Worm (Caenorhabditis elegans): ENCODE results near the gene C10C6.3.

- TF ChIP-seq nhr-25 (tag; optimal IDR thresholded peaks at IDR 0.05) (peak; percentile 57), ZK546.5 (tag; optimal IDR thresholded peaks at IDR 0.05) (no peak), ceh-28 (tag; optimal IDR thresholded peaks at IDR 0.05) (no peak), ztf-11 (tag; optimal IDR thresholded peaks at IDR 0.05) (no peak), ztf-4 (tag; optimal IDR thresholded peaks at IDR 0.05) (no peak), nhr-28 (tag; optimal IDR thresholded peaks at IDR 0.05) (no peak), egl-27 (tag; optimal IDR thresholded peaks at IDR 0.05) (no peak), mdl-1 (tag; optimal IDR thresholded peaks at IDR 0.05) (no peak), snpc-4 (tag; optimal IDR thresholded peaks at IDR 0.05) (no peak), nhr-11 (tag; optimal IDR thresholded peaks at IDR 0.05) (no peak), nfya-1 (tag; optimal IDR thresholded peaks at IDR 0.05; ENCODE audit: insufficient read depth) (peak; percentile 1)
Measured at ce11 chrIV:11491422-11491821, 26.4 kb upstream of the C10C6.3 start.
